Fruit fly (Drosophila melanogaster): ENCODE measurements around the gene CG11251.

- TF ChIP-seq cnc (optimal IDR thresholded peaks at IDR 0.05) (no peak), CG14711 (tag; optimal IDR thresholded peaks at IDR 0.05) (no peak), CG5204 (GFP tag; optimal IDR thresholded peaks at IDR 0.05) (no peak)
Measured at dm6 chr3L:13040849-13041248, 48.9 kb downstream of the CG11251 start.

Measured in whole organism, adult.